Fruit fly (Drosophila melanogaster): ENCODE data around the gene CG13054.

dm6 chr3L:16303078-16303477 lies 46.1 kb upstream of the CG13054 start, which contains the start of gene CG13044:
- TF ChIP-seq h (GFP tag; optimal IDR thresholded peaks at IDR 0.05) (no peak), CG9705 (GFP tag; optimal IDR thresholded peaks at IDR 0.05) (no peak), OdsH (GFP tag; optimal IDR thresholded peaks at IDR 0.05) (no peak), Hr78 (GFP tag; optimal IDR thresholded peaks at IDR 0.05) (no peak), psq (GFP tag; optimal IDR thresholded peaks at IDR 0.05) (no peak), usp (GFP tag; optimal IDR thresholded peaks at IDR 0.05) (no peak), sv (GFP tag; optimal IDR thresholded peaks at IDR 0.05) (no peak), Mio (GFP tag; optimal IDR thresholded peaks at IDR 0.05) (no peak), pan (optimal IDR thresholded peaks at IDR 0.05) (no peak), brk (GFP tag; optimal IDR thresholded peaks at IDR 0.05) (no peak), Dfd (GFP tag; optimal IDR thresholded peaks at IDR 0.05) (no peak), fru (GFP tag; optimal IDR thresholded peaks at IDR 0.05) (no peak)

Data from whole organism, wandering third instar larva.